Worm (Caenorhabditis elegans): Measurements from ENCODE around the gene rgs-6.

Gene rgs-6

DNA sequence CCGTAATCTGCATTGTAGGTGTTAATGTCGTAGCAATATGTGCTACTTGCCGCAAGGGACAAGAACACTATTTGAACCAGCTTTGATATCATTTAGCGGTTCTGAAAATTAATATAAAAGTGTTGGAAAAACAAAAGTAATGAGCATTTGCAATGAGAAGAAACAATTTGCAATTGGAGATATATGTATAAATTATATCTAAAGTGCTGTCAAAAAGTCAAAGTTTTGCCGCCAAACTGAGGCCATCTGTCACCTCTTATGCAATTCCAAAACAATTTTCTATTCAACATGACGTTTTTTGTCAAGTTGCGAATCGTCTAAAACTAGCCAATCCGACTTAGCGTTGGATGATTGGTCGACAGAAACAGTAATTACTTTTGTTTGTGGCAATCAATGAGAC lies 36.4 kb downstream of the rgs-6 start, which contains the start of gene W01C8.5:
Gene W01C8.5 (minus strand): TSS at position 101 of the 400 bp plus-strand sequence.
- TF ChIP-seq F10B5.3 (tag; optimal IDR thresholded peaks at IDR 0.05) (no peak), ZK546.5 (tag; optimal IDR thresholded peaks at IDR 0.05) (no peak), fos-1 (tag; optimal IDR thresholded peaks at IDR 0.05) (no peak), rbr-2 (tag; optimal IDR thresholded peaks at IDR 0.05) (no peak), Y48G9A.11 (GFP tag; IDR thresholded peaks at IDR 0.05) (no peak), attf-4 (tag; optimal IDR thresholded peaks at IDR 0.05) (no peak), jun-1 (tag; optimal IDR thresholded peaks at IDR 0.05) (no peak), ceh-62 (tag; optimal IDR thresholded peaks at IDR 0.05) (no peak), ceh-44 (GFP tag; IDR thresholded peaks at IDR 0.05) (no peak), zfp-3 (GFP tag; conservative IDR thresholded peaks at IDR 0.05) (no peak), egl-27 (tag; optimal IDR thresholded peaks at IDR 0.05) (no peak), ceh-28 (tag; optimal IDR thresholded peaks at IDR 0.05) (no peak), ztf-7 (tag; optimal IDR thresholded peaks at IDR 0.05) (no peak), daf-19 (GFP tag; conservative IDR thresholded peaks at IDR 0.05) (no peak), nhr-6 (tag; optimal IDR thresholded peaks at IDR 0.05) (no peak), nhr-102 (tag; optimal IDR thresholded peaks at IDR 0.05) (no peak), mes-2 (tag; optimal IDR thresholded peaks at IDR 0.05; ENCODE audit: poor library complexity, severe bottlenecking) (no peak), dve-1 (tag; optimal IDR thresholded peaks at IDR 0.05; ENCODE audit: insufficient read depth) (no peak)

DNA sequence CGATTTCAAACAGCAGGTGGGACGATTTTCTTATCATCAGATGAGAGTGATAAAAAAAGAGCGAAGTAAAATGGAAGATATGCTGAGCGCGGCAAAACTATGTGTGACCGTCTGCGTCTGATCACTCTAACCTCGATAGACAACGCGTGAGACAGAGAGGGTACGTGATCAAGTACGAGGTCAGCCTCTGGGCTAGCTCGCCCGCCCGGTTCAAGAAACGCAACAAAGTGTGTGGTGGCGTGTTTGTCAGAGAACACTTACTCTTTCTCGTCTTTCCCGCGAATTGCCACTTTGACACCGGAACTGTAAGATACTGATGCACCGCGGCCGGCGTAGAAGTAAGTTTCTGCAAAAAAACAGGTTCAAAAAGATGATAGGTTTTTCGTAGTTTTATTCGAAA lies 37.4 kb downstream of the rgs-6 start:
- TF ChIP-seq gei-8 (GFP tag; optimal IDR thresholded peaks at IDR 0.05) (no peak), F26F4.8 (GFP tag; conservative IDR thresholded peaks at IDR 0.05) (no peak), ctbp-1 (GFP tag; IDR thresholded peaks at IDR 0.05) (0 out of 2 replicates have a peak, but pooled peaks have one; percentile 44), pqm-1 (tag; optimal IDR thresholded peaks at IDR 0.05) (peak; percentile 65), aly-2 (tag; optimal IDR thresholded peaks at IDR 0.05) (no peak), mdl-1 (tag; optimal IDR thresholded peaks at IDR 0.05) (peak in 1 of 2 experiments; percentile 75), nhr-111 (GFP tag; optimal IDR thresholded peaks at IDR 0.05) (no peak), mdt-29 (GFP tag; IDR thresholded peaks at IDR 0.05) (peak; percentile 72), ztf-7 (tag; optimal IDR thresholded peaks at IDR 0.05) (no peak), hlh-11 (tag; optimal IDR thresholded peaks at IDR 0.05) (peak; percentile 94), nhr-237 (tag; optimal IDR thresholded peaks at IDR 0.05) (no peak), mxl-3 (GFP tag; optimal IDR thresholded peaks at IDR 0.05) (peak; percentile 78), nhr-41 (GFP tag; IDR thresholded peaks at IDR 0.05) (0 out of 2 replicates have a peak, but pooled peaks have one; percentile 48), attf-4 (tag; optimal IDR thresholded peaks at IDR 0.05) (no peak), nhr-77 (tag; optimal IDR thresholded peaks at IDR 0.05) (peak; percentile 66), sdz-12 (GFP tag; optimal IDR thresholded peaks at IDR 0.05) (no peak), Y48G9A.11 (GFP tag; IDR thresholded peaks at IDR 0.05) (no peak), tra-1 (GFP tag; IDR thresholded peaks at IDR 0.05) (0 out of 2 replicates have a peak, but pooled peaks have one; percentile 26), madf-9 (GFP tag; conservative IDR thresholded peaks at IDR 0.05) (no peak), vab-7 (GFP tag; IDR thresholded peaks at IDR 0.05) (no peak), dpl-1 (GFP tag; optimal IDR thresholded peaks at IDR 0.05) (no peak), dmd-8 (GFP tag; IDR thresholded peaks at IDR 0.05) (no peak), spr-3 (GFP tag; optimal IDR thresholded peaks at IDR 0.05) (no peak), ceh-62 (tag; optimal IDR thresholded peaks at IDR 0.05) (no peak), Y5F2A.4 (GFP tag; optimal IDR thresholded peaks at IDR 0.05) (no peak), nhr-48 (tag; optimal IDR thresholded peaks at IDR 0.05) (peak; percentile 16), lin-39 (tag; optimal IDR thresholded peaks at IDR 0.05) (no peak), unc-39 (tag; optimal IDR thresholded peaks at IDR 0.05) (no peak), nhr-11 (tag; optimal IDR thresholded peaks at IDR 0.05) (peak; percentile 24), hlh-30 (tag; optimal IDR thresholded peaks at IDR 0.05; ENCODE audit: insufficient read depth) (peak; percentile 89), nhr-25 (tag; optimal IDR thresholded peaks at IDR 0.05; ENCODE audit: borderline replicate concordance, insufficient read depth) (peak; percentile 48), daf-19 (GFP tag; conservative IDR thresholded peaks at IDR 0.05) (no peak), ces-1 (GFP tag; optimal IDR thresholded peaks at IDR 0.05) (no peak), fkh-10 (GFP tag; optimal IDR thresholded peaks at IDR 0.05) (no peak), egl-27 (tag; optimal IDR thresholded peaks at IDR 0.05) (no peak), nhr-10 (tag; optimal IDR thresholded peaks at IDR 0.05) (peak; percentile 53), nhr-76 (tag; optimal IDR thresholded peaks at IDR 0.05) (no peak), Y105C5A.15 (GFP tag; IDR thresholded peaks at IDR 0.05) (no peak)

Data from whole organism, L4 larva.